Fruit fly (Drosophila melanogaster) whole organism, embryonic: ENCODE measurements around the gene CG5021.
A peak's percentile ranks its signal among the peaks of the same experiment; 100 is the strongest.

Experiments
- Adf1 ChIP-seq: fragments of 200-800 bp; sonication (Bioruptor generic); IDR thresholded peaks from 2 replicates; pipeline ENCODE4 v1.3.6; 2022; ENCODE audit warnings: missing biosample characterization, missing genetic modification characterization
- B-H1 ChIP-seq: fragments of 200-800 bp; sonication (Bioruptor generic); IDR thresholded peaks from 3 replicates; pipeline ENCODE4 v1.3.6; 2022; ENCODE audit warnings: missing biosample characterization, missing genetic modification characterization
- B-H2 ChIP-seq: fragments of 200-800 bp; sonication (Bioruptor generic); optimal IDR thresholded peaks from 2 replicates; lab custom pipeline; 2018; ENCODE audit warnings: missing biosample characterization, mild to moderate bottlenecking, missing genetic modification characterization
- CG10209 ChIP-seq: fragments of 200-800 bp; sonication (Bioruptor generic); optimal IDR thresholded peaks from 3 replicates; lab custom pipeline; 2017; ENCODE audit warnings: missing biosample characterization, mild to moderate bottlenecking, missing genetic modification characterization, missing genetic modification reagents
- CG10979 ChIP-seq: fragments of 200-800 bp; sonication (Bioruptor generic); optimal IDR thresholded peaks from 2 replicates; lab custom pipeline; 2018; ENCODE audit warnings: missing biosample characterization, mild to moderate bottlenecking, missing genetic modification characterization, moderate library complexity
- CG11456 ChIP-seq: fragments of 200-800 bp; sonication (Bioruptor generic); IDR thresholded peaks from 3 replicates; pipeline ENCODE4 v1.3.6; 2022; ENCODE audit warnings: missing biosample characterization, missing genetic modification characterization
- CG12236 ChIP-seq: fragments of 200-800 bp; sonication (Bioruptor generic); optimal IDR thresholded peaks from 2 replicates; lab custom pipeline; 2016; ENCODE audit warnings: missing biosample characterization, missing genetic modification characterization
- CG15514 ChIP-seq: fragments of 200-800 bp; sonication (Bioruptor generic); optimal IDR thresholded peaks from 3 replicates; lab custom pipeline; 2017; ENCODE audit warnings: missing biosample characterization, missing genetic modification characterization, mild to moderate bottlenecking, moderate library complexity, missing genetic modification reagents
- CG17802 ChIP-seq: fragments of 200-800 bp; sonication (Bioruptor generic); optimal IDR thresholded peaks from 2 replicates; lab custom pipeline; 2018; ENCODE audit warnings: missing biosample characterization, mild to moderate bottlenecking, missing genetic modification characterization, moderate library complexity
- CG18011 ChIP-seq: fragments of 200-800 bp; sonication (Bioruptor generic); optimal IDR thresholded peaks from 2 replicates; lab custom pipeline; 2017; ENCODE audit warnings: missing biosample characterization, missing genetic modification characterization, mild to moderate bottlenecking, moderate library complexity, missing genotype
- CG4730 ChIP-seq: fragments of 200-800 bp; sonication (Bioruptor generic); IDR thresholded peaks from 2 replicates; pipeline ENCODE4 v1.3.6; 2022; ENCODE audit warnings: missing biosample characterization, missing genetic modification characterization
- CG4820 ChIP-seq: fragments of 200-800 bp; sonication (Bioruptor generic); optimal IDR thresholded peaks from 3 replicates; lab custom pipeline; 2016; ENCODE audit warnings: missing biosample characterization, missing genetic modification characterization
- CG5953 ChIP-seq: fragments of 200-800 bp; sonication (Bioruptor generic); IDR thresholded peaks from 2 replicates; pipeline ENCODE4 v1.3.6; 2022; ENCODE audit warnings: missing biosample characterization, missing genetic modification characterization
- CG6765 ChIP-seq: fragments of 200-800 bp; sonication (Bioruptor generic); optimal IDR thresholded peaks from 3 replicates; lab custom pipeline; 2017; ENCODE audit warnings: missing biosample characterization, mild to moderate bottlenecking, missing genetic modification characterization
- CG7556 ChIP-seq: fragments of 200-800 bp; sonication (Bioruptor generic); optimal IDR thresholded peaks from 2 replicates; lab custom pipeline; 2017; ENCODE audit warnings: missing biosample characterization, mild to moderate bottlenecking, missing genetic modification characterization
- CG7928 ChIP-seq: fragments of 200-800 bp; sonication (Bioruptor generic); optimal IDR thresholded peaks from 2 replicates; lab custom pipeline; 2017; ENCODE audit warnings: missing biosample characterization, mild to moderate bottlenecking, missing genetic modification characterization
- CG8290 ChIP-seq, 3 experiments: fragments of 200-800 bp; sonication (Bioruptor generic); optimal IDR thresholded peaks; 2 replicates each; lab custom pipeline; 2016 to 2019; ENCODE audit warnings: missing biosample characterization in 3 of 3, missing genetic modification characterization in 3 of 3, mild to moderate bottlenecking in 2 of 3, moderate library complexity in 1 of 3
- CG8388 ChIP-seq: fragments of 200-800 bp; sonication (Bioruptor generic); optimal IDR thresholded peaks from 2 replicates; lab custom pipeline; 2019; ENCODE audit warnings: missing biosample characterization, mild to moderate bottlenecking, missing genetic modification characterization, moderate library complexity
- CkIIα-i1 ChIP-seq: fragments of 200-800 bp; sonication (Bioruptor generic); IDR thresholded peaks from 2 replicates; pipeline ENCODE4 v1.3.6; 2022; ENCODE audit warnings: missing biosample characterization, missing genetic modification characterization
- Drgx ChIP-seq: fragments of 200-800 bp; sonication (Bioruptor generic); IDR thresholded peaks from 2 replicates; pipeline ENCODE4 v1.3.6; 2022; ENCODE audit warnings: missing biosample characterization, missing genetic modification characterization
- E2f2 ChIP-seq: fragments of 200-800 bp; sonication (Bioruptor generic); IDR thresholded peaks from 2 replicates; pipeline ENCODE4 v1.3.6; 2022; ENCODE audit warnings: missing biosample characterization, missing genetic modification characterization
- GATAe ChIP-seq: fragments of 200-800 bp; sonication (Bioruptor generic); conservative IDR thresholded peaks from 2 replicates; pipeline ENCODE4 v1.3.6; 2022; ENCODE audit warnings: missing biosample characterization, missing genetic modification characterization
- HHEX ChIP-seq: fragments of 200-800 bp; sonication (Bioruptor generic); optimal IDR thresholded peaks from 3 replicates; lab custom pipeline; 2017; ENCODE audit warnings: missing biosample characterization, mild to moderate bottlenecking, missing genetic modification characterization, missing genetic modification reagents
- HLH3B ChIP-seq: fragments of 200-800 bp; sonication (Bioruptor generic); IDR thresholded peaks from 2 replicates; pipeline ENCODE4 v1.3.6; 2022; ENCODE audit warnings: missing biosample characterization, missing genetic modification characterization
- Hr51 ChIP-seq, 2 experiments: fragments of 200-800 bp; sonication (Bioruptor generic); optimal IDR thresholded peaks; 2 replicates in 1 of 2; 3 replicates in 1 of 2; lab custom pipeline; 2016 to 2018; ENCODE audit warnings: missing biosample characterization in 2 of 2, missing genetic modification characterization in 2 of 2, mild to moderate bottlenecking in 1 of 2, moderate library complexity in 1 of 2
- Med ChIP-seq: fragments of 200-800 bp; sonication (Bioruptor generic); peaks from one replicate; lab custom pipeline; 2016; ENCODE audit warnings: missing biosample characterization, missing genetic modification characterization, mild to moderate bottlenecking, inconsistent platforms, moderate library complexity
- NC2α ChIP-seq: fragments of 200-800 bp; sonication (Bioruptor generic); optimal IDR thresholded peaks from 2 replicates; lab custom pipeline; 2016; ENCODE audit warnings: missing biosample characterization, missing genetic modification characterization
- NK7.1 ChIP-seq: fragments of 200-800 bp; sonication (Bioruptor generic); optimal IDR thresholded peaks from 3 replicates; lab custom pipeline; 2016; ENCODE audit warnings: missing biosample characterization, missing genetic modification characterization
- Rfx ChIP-seq: fragments of 200-800 bp; sonication (Bioruptor generic); IDR thresholded peaks from 2 replicates; pipeline ENCODE4 v1.3.6; 2022; ENCODE audit warnings: missing biosample characterization, missing genetic modification characterization
- Spps ChIP-seq: fragments of 200-800 bp; sonication (Bioruptor generic); optimal IDR thresholded peaks from 2 replicates; lab custom pipeline; 2018; ENCODE audit warnings: missing biosample characterization, mild to moderate bottlenecking, missing genetic modification characterization
- TFAM ChIP-seq: fragments of 200-800 bp; sonication (Bioruptor generic); optimal IDR thresholded peaks from 2 replicates; lab custom pipeline; 2017; ENCODE audit warnings: missing biosample characterization, missing genetic modification characterization, inconsistent platforms
- Xrp1 ChIP-seq: fragments of 200-800 bp; sonication (Bioruptor generic); IDR thresholded peaks from 2 replicates; pipeline ENCODE4 v1.3.6; 2022; ENCODE audit warnings: missing biosample characterization, missing genetic modification characterization
- bcd ChIP-seq: fragments of 200-800 bp; sonication (Bioruptor generic); optimal IDR thresholded peaks from 2 replicates; lab custom pipeline; 2017; ENCODE audit warnings: missing biosample characterization, mild to moderate bottlenecking, missing genetic modification characterization
- chn ChIP-seq: fragments of 200-800 bp; sonication (Bioruptor generic); optimal IDR thresholded peaks from 2 replicates; lab custom pipeline; 2016; ENCODE audit warnings: missing biosample characterization, missing genetic modification characterization
- croc ChIP-seq: fragments of 200-800 bp; sonication (Bioruptor generic); conservative IDR thresholded peaks from 3 replicates; pipeline ENCODE4 v1.3.6; 2022; ENCODE audit warnings: missing biosample characterization, missing genetic modification characterization
- crol ChIP-seq: fragments of 200-800 bp; sonication (Bioruptor generic); IDR thresholded peaks from 2 replicates; pipeline ENCODE4 v1.3.6; 2022; ENCODE audit warnings: missing biosample characterization, missing genetic modification characterization
- hkb ChIP-seq, 2 experiments: fragments of 200-800 bp in 1 of 2; fragments of >200 bp in 1 of 2; sonication (Bioruptor generic) in 1 of 2; IDR thresholded peaks in 1 of 2; optimal IDR thresholded peaks in 1 of 2; 2 replicates each; pipeline versions ENCODE4 v1.3.6 to Lab custom; 2017 to 2022; ENCODE audit warnings: missing biosample characterization in 1 of 2, missing genetic modification characterization in 1 of 2
- org-1 ChIP-seq: fragments of 200-800 bp; sonication (Bioruptor generic); optimal IDR thresholded peaks from 2 replicates; lab custom pipeline; 2017; ENCODE audit warnings: missing biosample characterization, missing genetic modification characterization
- sens ChIP-seq: fragments of 200-800 bp; sonication (Bioruptor generic); peaks from one replicate; lab custom pipeline; 2016; ENCODE audit warnings: missing biosample characterization, missing genetic modification characterization
- tap ChIP-seq: fragments of 200-800 bp; optimal IDR thresholded peaks from 3 replicates; lab custom pipeline; 2019; ENCODE audit warnings: missing biosample characterization, mild to moderate bottlenecking, missing genetic modification characterization, moderate library complexity
- tgo ChIP-seq: fragments of 200-800 bp; sonication (Bioruptor generic); IDR thresholded peaks from 3 replicates; pipeline ENCODE4 v1.3.6; 2022; ENCODE audit warnings: missing biosample characterization, missing genetic modification characterization
- tna ChIP-seq: fragments of 200-800 bp; sonication (Bioruptor generic); IDR thresholded peaks from 2 replicates; pipeline ENCODE4 v1.3.6; 2022; ENCODE audit warnings: missing biosample characterization, missing genetic modification characterization; ENCODE audit not compliant: partially characterized antibody
- toy ChIP-seq: fragments of 200-800 bp; sonication (Bioruptor generic); IDR thresholded peaks from 2 replicates; pipeline ENCODE4 v1.3.6; 2022; ENCODE audit warnings: missing biosample characterization, missing genetic modification characterization
- z ChIP-seq: fragments of 200-800 bp; sonication (Bioruptor generic); IDR thresholded peaks from 3 replicates; pipeline ENCODE4 v1.3.6; 2022; ENCODE audit warnings: missing biosample characterization, missing genetic modification characterization
- zfh2 ChIP-seq: fragments of 200-800 bp; sonication (Bioruptor generic); optimal IDR thresholded peaks from 2 replicates; lab custom pipeline; 2016; ENCODE audit warnings: missing biosample characterization, missing genetic modification characterization

CG5021 gene

dm6 chr3L:8920710-8921109 lies 45.9 kb upstream of the CG5021 start (continued):
- no peak; the same call in 1 of the 2 replicates for TF ChIP-seq GATAe (GFP tag; lab: Robert Waterston, UW)
- TF ChIP-seq Xrp1 = peak; percentile 67; the same call in 1 of the 2 replicates
- TF ChIP-seq E2f2 = peak; percentile 44; the same call in 1 of the 2 replicates
- peak; percentile 56 for TF ChIP-seq CG4820 (GFP tag; lab: Kevin White, UChicago)
- peak; percentile 55; the same call in 1 of the 2 replicates for TF ChIP-seq CG4730 (GFP tag; lab: Robert Waterston, UW)
- TF ChIP-seq CG7556 (GFP tag; lab: Kevin White, UChicago) = peak; percentile 52
- peak; percentile 69; the same call in 1 of the 2 replicates for TF ChIP-seq HLH3B
- TF ChIP-seq bcd = peak; percentile 68
- peak; percentile 57 for TF ChIP-seq CG15514
- 0 out of 2 replicates have a peak, but pooled peaks have one; percentile 26 for TF ChIP-seq CG5953 (GFP tag; lab: Robert Waterston, UW)
- TF ChIP-seq CkIIα-i1 (GFP tag; lab: Robert Waterston, UW) = no peak
- TF ChIP-seq CG8388 = peak; percentile 59
- TF ChIP-seq Rfx (GFP tag; lab: Robert Waterston, UW) = peak; percentile 79
- no peak for TF ChIP-seq z
- peak; percentile 68; the same call in 1 of the 3 replicates for TF ChIP-seq CG11456 (GFP tag; lab: Robert Waterston, UW)
- TF ChIP-seq NK7.1 (GFP tag; lab: Kevin White, UChicago) = peak; percentile 23
- TF ChIP-seq CG6765 (GFP tag; lab: Kevin White, UChicago) = peak; percentile 45
- TF ChIP-seq B-H1 (GFP tag; lab: Robert Waterston, UW) = peak; percentile 60; the same call in 2 of the 3 replicates
- TF ChIP-seq tgo = peak; percentile 58; the same call in 1 of the 3 replicates
- no peak for TF ChIP-seq tna (GFP tag; lab: Robert Waterston, UW)
- TF ChIP-seq org-1 (GFP tag; lab: Kevin White, UChicago) = peak; percentile 54
- no peak for TF ChIP-seq Spps
- peak; percentile 68 for TF ChIP-seq tap (tag; lab: Kevin White, UChicago)
- peak; percentile 41 for TF ChIP-seq CG7928 (GFP tag; lab: Kevin White, UChicago)
- no peak; the same call in 1 of the 2 replicates for TF ChIP-seq toy (GFP tag; lab: Robert Waterston, UW)
- TF ChIP-seq crol (GFP tag; lab: Robert Waterston, UW) = no peak
- TF ChIP-seq CG10979 (tag; lab: Kevin White, UChicago) = peak; percentile 51

- TF ChIP-seq zfh2 (GFP tag; lab: Kevin White, UChicago) (no peak), sens (peak; percentile 68), CG17802 (tag; lab: Kevin White, UChicago) (no peak), CG12236 (GFP tag; lab: Kevin White, UChicago) (no peak), Adf1 (GFP tag; lab: Robert Waterston, UW) (no peak), CG8290 (GFP tag; optimal IDR thresholded peaks at IDR 0.05; lab: Kevin White, UChicago) (no peak), CG8290 (tag; optimal IDR thresholded peaks at IDR 0.05; lab: Kevin White, UChicago) (no peak), B-H2 (no peak), hkb (optimal IDR thresholded peaks at IDR 0.05; lab: Kevin White, UChicago) (no peak), hkb (GFP tag; IDR thresholded peaks at IDR 0.05; lab: Robert Waterston, UW) (0 out of 2 replicates have a peak, but pooled peaks have one; percentile 34), chn (no peak), CG5953 (GFP tag; lab: Robert Waterston, UW) (no peak), Med (GFP tag; lab: Kevin White, UChicago) (peak; percentile 37), CG18011 (GFP tag; lab: Kevin White, UChicago) (no peak), HHEX (GFP tag; lab: Kevin White, UChicago) (no peak), CG10209 (GFP tag; lab: Kevin White, UChicago) (no peak), Drgx (GFP tag; lab: Robert Waterston, UW) (peak; percentile 49), TFAM (no peak), croc (GFP tag; lab: Robert Waterston, UW) (no peak), Hr51 (GFP tag; optimal IDR thresholded peaks at IDR 0.05; lab: Kevin White, UChicago) (peak in 1 of 2 experiments; percentile 8), NC2α (no peak)
Observed at dm6 chr3L:8924417-8924913, 42.2 kb upstream of the CG5021 start.
